Worm (Caenorhabditis elegans) whole organism, L2 larva: Measurements from ENCODE around the gene Y53C12B.1.

Experiments used
- C34F6.9 ChIP-seq: fragments of 150-350 bp; optimal IDR thresholded peaks from 2 replicates; lab custom pipeline; 2014; ENCODE audit warnings: missing biosample characterization, missing genetic modification characterization
- F13H6.1 ChIP-seq: sonication (generic microtip); optimal IDR thresholded peaks from 2 replicates; lab custom pipeline; 2016; ENCODE audit warnings: missing genetic modification characterization, missing compliant biosample characterization
- Y55F3AM.14 ChIP-seq: fragments of 200-800 bp; sonication (Bioruptor generic); optimal IDR thresholded peaks from 2 replicates; lab custom pipeline; 2018; ENCODE audit warnings: mild to moderate bottlenecking, missing genetic modification characterization, missing compliant biosample characterization
- ZK546.5 ChIP-seq: sonication (generic microtip); optimal IDR thresholded peaks from 2 replicates; lab custom pipeline; 2017; ENCODE audit warnings: missing biosample characterization, missing genetic modification characterization
- ama-1 ChIP-seq: fragments of 150-350 bp; optimal IDR thresholded peaks from 2 replicates; lab custom pipeline; 2018; ENCODE audit warnings: inconsistent platforms
- blmp-1 ChIP-seq: sonication (generic microtip); optimal IDR thresholded peaks from 2 replicates; lab custom pipeline; 2017; ENCODE audit warnings: missing genetic modification characterization, mild to moderate bottlenecking, missing compliant biosample characterization, antibody characterized with exemption, moderate library complexity; ENCODE audit not compliant: insufficient read depth
- crh-2 ChIP-seq: sonication (generic microtip); optimal IDR thresholded peaks from 2 replicates; lab custom pipeline; 2017; ENCODE audit warnings: missing biosample characterization, missing genetic modification characterization
- dmd-4 ChIP-seq: sonication (generic microtip); optimal IDR thresholded peaks from 2 replicates; lab custom pipeline; 2017; ENCODE audit warnings: missing biosample characterization, missing genetic modification characterization
- egl-27 ChIP-seq: sonication (generic microtip); optimal IDR thresholded peaks from 3 replicates; lab custom pipeline; 2017; ENCODE audit warnings: missing biosample characterization, missing genetic modification reagents, missing genetic modification characterization
- elt-1 ChIP-seq: fragments of 150-350 bp; optimal IDR thresholded peaks from 2 replicates; lab custom pipeline; 2014; ENCODE audit warnings: missing biosample characterization, missing genetic modification characterization
- elt-3 ChIP-seq: sonication (generic microtip); optimal IDR thresholded peaks from 2 replicates; lab custom pipeline; 2017; ENCODE audit warnings: missing biosample characterization, missing genetic modification characterization
- fos-1 ChIP-seq: fragments of 150-350 bp; optimal IDR thresholded peaks from 2 replicates; lab custom pipeline; 2014; ENCODE audit warnings: missing biosample characterization, missing genetic modification characterization
- gmeb-1 ChIP-seq: fragments of 150-350 bp; optimal IDR thresholded peaks from 2 replicates; lab custom pipeline; 2014; ENCODE audit warnings: missing biosample characterization, missing genetic modification characterization
- lin-13 ChIP-seq: fragments of 150-350 bp; optimal IDR thresholded peaks from 2 replicates; lab custom pipeline; 2014; ENCODE audit warnings: missing biosample characterization, missing genetic modification reagents, missing genetic modification characterization
- lin-39 ChIP-seq: fragments of 150-350 bp; optimal IDR thresholded peaks from 2 replicates; lab custom pipeline; 2014; ENCODE audit warnings: missing biosample characterization, missing genetic modification reagents, missing genetic modification characterization
- lsy-2 ChIP-seq, 2 experiments: fragments of 150-350 bp in 1 of 2; sonication (generic microtip) in 1 of 2; optimal IDR thresholded peaks; 2 replicates each; lab custom pipeline; 2014 to 2017; ENCODE audit warnings: missing biosample characterization in 2 of 2, missing genetic modification characterization in 2 of 2
- mab-5 ChIP-seq: fragments of 150-350 bp; optimal IDR thresholded peaks from 2 replicates; lab custom pipeline; 2014; ENCODE audit warnings: missing biosample characterization, missing genetic modification characterization
- nhr-10 ChIP-seq: sonication (generic microtip); optimal IDR thresholded peaks from 2 replicates; lab custom pipeline; 2017; ENCODE audit warnings: missing biosample characterization, missing genetic modification characterization
- nhr-129 ChIP-seq: fragments of 150-350 bp; optimal IDR thresholded peaks from 2 replicates; lab custom pipeline; 2014; ENCODE audit warnings: missing biosample characterization, missing genetic modification characterization
- nhr-23 ChIP-seq: fragments of 150-350 bp; optimal IDR thresholded peaks from 2 replicates; lab custom pipeline; 2014; ENCODE audit warnings: missing biosample characterization, missing genetic modification reagents, missing genetic modification characterization
- nhr-237 ChIP-seq: fragments of 150-350 bp; optimal IDR thresholded peaks from 2 replicates; lab custom pipeline; 2014; ENCODE audit warnings: missing biosample characterization, missing genetic modification characterization
- nhr-25 ChIP-seq: fragments of 150-350 bp; sonication (generic microtip); optimal IDR thresholded peaks from 3 replicates; lab custom pipeline; 2014; ENCODE audit warnings: missing biosample characterization, missing genetic modification characterization
- nhr-6 ChIP-seq: fragments of 150-350 bp; optimal IDR thresholded peaks from 2 replicates; lab custom pipeline; 2014; ENCODE audit warnings: missing biosample characterization, missing genetic modification characterization
- peb-1 ChIP-seq: fragments of 150-350 bp; optimal IDR thresholded peaks from 2 replicates; lab custom pipeline; 2014; ENCODE audit warnings: missing biosample characterization, missing genetic modification characterization
- sem-4 ChIP-seq: fragments of 150-350 bp; optimal IDR thresholded peaks from 2 replicates; lab custom pipeline; 2014; ENCODE audit warnings: missing biosample characterization, missing genetic modification reagents, missing genetic modification characterization
- skn-1 ChIP-seq: sonication (generic microtip); optimal IDR thresholded peaks from 2 replicates; lab custom pipeline; 2017; ENCODE audit warnings: missing biosample characterization, missing genetic modification characterization
- sma-3 ChIP-seq: sonication (generic microtip); optimal IDR thresholded peaks from 2 replicates; lab custom pipeline; 2016; ENCODE audit warnings: missing genetic modification reagents, missing genetic modification characterization, missing compliant biosample characterization
- sma-9 ChIP-seq, 2 experiments: fragments of 150-350 bp in 1 of 2; sonication (generic microtip) in 1 of 2; optimal IDR thresholded peaks; 2 replicates each; lab custom pipeline; 2014 to 2016; ENCODE audit warnings: missing genetic modification characterization in 2 of 2, mild to moderate bottlenecking in 1 of 2, missing biosample characterization in 1 of 2, missing compliant biosample characterization in 1 of 2, missing genetic modification reagents in 1 of 2, moderate library complexity in 1 of 2
- snpc-4 ChIP-seq: fragments of 150-350 bp; optimal IDR thresholded peaks from 2 replicates; lab custom pipeline; 2014; ENCODE audit warnings: missing biosample characterization, missing genetic modification characterization
- unc-39 ChIP-seq: fragments of 150-350 bp; optimal IDR thresholded peaks from 2 replicates; lab custom pipeline; 2014; ENCODE audit warnings: missing biosample characterization, missing genetic modification characterization
- unc-55 ChIP-seq: fragments of 150-350 bp; sonication (generic microtip); optimal IDR thresholded peaks from 3 replicates; lab custom pipeline; 2014; ENCODE audit warnings: missing biosample characterization, missing genetic modification reagents, missing genetic modification characterization
- unc-62 ChIP-seq: fragments of 150-350 bp; optimal IDR thresholded peaks from 2 replicates; lab custom pipeline; 2014; ENCODE audit warnings: missing biosample characterization, missing genetic modification reagents, missing genetic modification characterization
- zag-1 ChIP-seq: fragments of 150-350 bp; optimal IDR thresholded peaks from 2 replicates; lab custom pipeline; 2014; ENCODE audit warnings: missing biosample characterization, missing genetic modification characterization
- ztf-11 ChIP-seq: sonication (generic microtip); optimal IDR thresholded peaks from 2 replicates; lab custom pipeline; 2017; ENCODE audit warnings: missing biosample characterization, missing genetic modification characterization
- ztf-4 ChIP-seq: fragments of 150-350 bp; optimal IDR thresholded peaks from 2 replicates; lab custom pipeline; 2014; ENCODE audit warnings: missing biosample characterization, missing genetic modification characterization

Y53C12B.1 gene

ce11 chrII:9713083-9713482, 32.8 kb downstream of the Y53C12B.1 start:
- TF ChIP-seq peb-1 (tag; lab: Kevin White, UChicago), result no peak
- peak; percentile 31 for TF ChIP-seq nhr-25 (tag; lab: Kevin White, UChicago)
- peak; percentile 12 for TF ChIP-seq sma-9 (GFP tag; optimal IDR thresholded peaks at IDR 0.05; lab: Kevin White, UChicago)
- no peak for TF ChIP-seq sma-9 (tag; optimal IDR thresholded peaks at IDR 0.05; lab: Kevin White, UChicago)

- peak; percentile 51 for TF ChIP-seq sma-9 (GFP tag; optimal IDR thresholded peaks at IDR 0.05; lab: Kevin White, UChicago)
- TF ChIP-seq sma-9 (tag; optimal IDR thresholded peaks at IDR 0.05; lab: Kevin White, UChicago), result no peak
- TF ChIP-seq ama-1 (lab: Kevin White, UChicago), result no peak
These were observed 37.0 kb downstream of the Y53C12B.1 start, which contains the start of gene glt-5 for ce11 chrII:9708835-9709299. glt-5 (minus strand) TSS chrII:9708885.

DNA sequence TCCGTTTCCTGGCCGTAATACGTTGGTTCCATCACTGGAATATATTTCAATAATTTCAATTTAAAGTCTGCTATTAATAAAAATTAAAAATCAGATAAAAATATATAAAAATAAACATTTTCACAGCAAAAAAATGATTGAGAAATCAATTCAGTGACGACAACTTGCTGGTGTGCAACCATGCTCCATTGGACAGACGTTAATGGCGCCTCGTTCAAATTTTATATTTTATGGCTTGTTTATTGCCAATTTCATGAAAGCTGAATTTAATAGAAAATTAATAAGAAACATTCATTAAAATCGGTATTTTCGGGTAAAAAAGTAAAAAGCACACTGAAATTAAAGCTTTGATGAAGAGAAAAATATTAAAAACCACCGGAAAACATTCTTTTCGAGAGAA, 39.7 kb downstream of the Y53C12B.1 start, which contains the start of gene Y53C12A.3:
TSS of gene Y53C12A.3 (minus strand) at position 34 of the 400 bp plus-strand sequence.
- TF ChIP-seq lin-13 (peak; percentile 34), unc-55 (peak; percentile 79), Y55F3AM.14 (GFP tag; lab: Kevin White, UChicago) (no peak), blmp-1 (tag; lab: Kevin White, UChicago) (peak; percentile 24), sma-3 (GFP tag; lab: Kevin White, UChicago) (peak; percentile 7), nhr-129 (tag; lab: Kevin White, UChicago) (peak; percentile 7), ztf-4 (tag; lab: Kevin White, UChicago) (no peak), elt-3 (tag; lab: Kevin White, UChicago) (no peak), lsy-2 (tag; optimal IDR thresholded peaks at IDR 0.05; lab: Kevin White, UChicago) (peak in 1 of 2 experiments; percentile 74), gmeb-1 (tag; lab: Kevin White, UChicago) (peak; percentile 91), crh-2 (tag; lab: Kevin White, UChicago) (peak; percentile 39), skn-1 (no peak), snpc-4 (no peak), C34F6.9 (peak; percentile 40), fos-1 (tag; lab: Kevin White, UChicago) (peak; percentile 17), sem-4 (tag; lab: Kevin White, UChicago) (no peak), ama-1 (lab: Kevin White, UChicago) (no peak)

- TF ChIP-seq lin-13 (no peak), ZK546.5 (no peak), mab-5 (tag; lab: Kevin White, UChicago) (no peak), nhr-237 (tag; lab: Kevin White, UChicago) (no peak), nhr-6 (tag; lab: Kevin White, UChicago) (no peak), unc-62 (GFP tag; lab: Kevin White, UChicago) (no peak), dmd-4 (tag; lab: Kevin White, UChicago) (no peak), elt-3 (tag; lab: Kevin White, UChicago) (no peak), lin-39 (tag; lab: Kevin White, UChicago) (no peak), ztf-4 (tag; lab: Kevin White, UChicago) (no peak), Y55F3AM.14 (GFP tag; lab: Kevin White, UChicago) (no peak), unc-39 (tag; lab: Kevin White, UChicago) (no peak), gmeb-1 (tag; lab: Kevin White, UChicago) (no peak), F13H6.1 (tag; lab: Kevin White, UChicago) (no peak), zag-1 (no peak), nhr-25 (tag; lab: Kevin White, UChicago) (no peak)
These were observed 41.1 kb downstream of the Y53C12B.1 start, which contains the start of gene Y53C12A.10 for ce11 chrII:9704746-9705145. Y53C12A.10 (minus strand) TSS chrII:9704846.

DNA sequence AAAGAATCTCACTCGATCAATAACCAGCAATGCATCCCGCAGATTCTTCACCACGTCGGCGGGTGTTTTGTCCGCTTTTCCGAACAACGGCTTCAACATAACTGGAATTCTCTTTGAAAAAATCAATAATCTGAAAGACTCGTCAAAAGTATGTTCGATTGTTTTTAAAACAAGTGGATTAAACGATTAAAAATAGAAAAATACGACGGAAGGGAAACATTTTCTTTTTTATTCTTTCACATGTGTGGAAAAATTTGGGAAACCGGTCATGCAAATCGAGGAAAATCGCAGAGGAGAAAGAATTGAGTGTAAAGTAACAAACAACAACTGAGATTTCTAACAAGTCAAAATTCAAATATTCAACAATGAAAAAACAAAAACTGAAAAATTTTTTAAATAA, 42.3 kb downstream of the Y53C12B.1 start, which contains the start of gene mop-25.2:
TSS of gene mop-25.2 (minus strand) at position 101 of the 400 bp plus-strand sequence.
- TF ChIP-seq nhr-10 (tag; lab: Kevin White, UChicago) (no peak), lsy-2 (tag; optimal IDR thresholded peaks at IDR 0.05; lab: Kevin White, UChicago) (no peak), nhr-23 (tag; lab: Kevin White, UChicago) (no peak), elt-1 (tag; lab: Kevin White, UChicago) (no peak), nhr-6 (tag; lab: Kevin White, UChicago) (no peak), C34F6.9 (no peak), ztf-11 (tag; lab: Kevin White, UChicago) (no peak), nhr-237 (tag; lab: Kevin White, UChicago) (no peak), sma-3 (GFP tag; lab: Kevin White, UChicago) (no peak), snpc-4 (no peak), egl-27 (tag; lab: Kevin White, UChicago) (no peak), sem-4 (tag; lab: Kevin White, UChicago) (no peak)
